Fruit fly (Drosophila melanogaster) whole organism, prepupa: ENCODE data around the gene ras.
A peak's percentile ranks its signal among the peaks of the same experiment; 100 is the strongest.

ENCODE experiments used
- Blimp-1 ChIP-seq: fragments of 200-800 bp; sonication (Bioruptor generic); optimal IDR thresholded peaks from 3 replicates; lab custom pipeline; 2017; ENCODE audit warnings: missing biosample characterization, missing genetic modification characterization, mild to moderate bottlenecking, moderate library complexity, missing genetic modification reagents
- CG11902 ChIP-seq: fragments of 200-800 bp; sonication (Bioruptor generic); optimal IDR thresholded peaks from 3 replicates; lab custom pipeline; 2016; ENCODE audit warnings: missing biosample characterization, missing genetic modification characterization
- CG16779 ChIP-seq: fragments of 200-800 bp; sonication (Bioruptor generic); optimal IDR thresholded peaks from 3 replicates; lab custom pipeline; 2017; ENCODE audit warnings: missing biosample characterization, mild to moderate bottlenecking, missing genetic modification characterization
- Eip75B ChIP-seq: fragments of 200-800 bp; sonication (Bioruptor generic); optimal IDR thresholded peaks from 3 replicates; lab custom pipeline; 2016; ENCODE audit warnings: missing biosample characterization, missing genetic modification characterization
- Eip78C ChIP-seq: fragments of 200-800 bp; sonication (Bioruptor generic); peaks from one replicate; lab custom pipeline; 2016; ENCODE audit warnings: missing biosample characterization, missing genetic modification characterization
- Eip93F ChIP-seq: fragments of 200-800 bp; sonication (Bioruptor generic); optimal IDR thresholded peaks from 2 replicates; lab custom pipeline; 2016; ENCODE audit warnings: missing biosample characterization, mild to moderate bottlenecking, missing genetic modification characterization
- acj6 ChIP-seq: fragments of 200-800 bp; sonication (Bioruptor generic); optimal IDR thresholded peaks from 3 replicates; lab custom pipeline; 2016; ENCODE audit warnings: missing biosample characterization, missing genetic modification characterization
- cyc ChIP-seq: fragments of 200-800 bp; sonication (Bioruptor generic); optimal IDR thresholded peaks from 3 replicates; lab custom pipeline; 2016; ENCODE audit warnings: missing biosample characterization, missing genetic modification characterization
- spab ChIP-seq: fragments of 200-800 bp; sonication (Bioruptor generic); optimal IDR thresholded peaks from 2 replicates; lab custom pipeline; 2017; ENCODE audit warnings: missing biosample characterization, mild to moderate bottlenecking, missing genetic modification characterization, missing genetic modification reagents

DNA sequence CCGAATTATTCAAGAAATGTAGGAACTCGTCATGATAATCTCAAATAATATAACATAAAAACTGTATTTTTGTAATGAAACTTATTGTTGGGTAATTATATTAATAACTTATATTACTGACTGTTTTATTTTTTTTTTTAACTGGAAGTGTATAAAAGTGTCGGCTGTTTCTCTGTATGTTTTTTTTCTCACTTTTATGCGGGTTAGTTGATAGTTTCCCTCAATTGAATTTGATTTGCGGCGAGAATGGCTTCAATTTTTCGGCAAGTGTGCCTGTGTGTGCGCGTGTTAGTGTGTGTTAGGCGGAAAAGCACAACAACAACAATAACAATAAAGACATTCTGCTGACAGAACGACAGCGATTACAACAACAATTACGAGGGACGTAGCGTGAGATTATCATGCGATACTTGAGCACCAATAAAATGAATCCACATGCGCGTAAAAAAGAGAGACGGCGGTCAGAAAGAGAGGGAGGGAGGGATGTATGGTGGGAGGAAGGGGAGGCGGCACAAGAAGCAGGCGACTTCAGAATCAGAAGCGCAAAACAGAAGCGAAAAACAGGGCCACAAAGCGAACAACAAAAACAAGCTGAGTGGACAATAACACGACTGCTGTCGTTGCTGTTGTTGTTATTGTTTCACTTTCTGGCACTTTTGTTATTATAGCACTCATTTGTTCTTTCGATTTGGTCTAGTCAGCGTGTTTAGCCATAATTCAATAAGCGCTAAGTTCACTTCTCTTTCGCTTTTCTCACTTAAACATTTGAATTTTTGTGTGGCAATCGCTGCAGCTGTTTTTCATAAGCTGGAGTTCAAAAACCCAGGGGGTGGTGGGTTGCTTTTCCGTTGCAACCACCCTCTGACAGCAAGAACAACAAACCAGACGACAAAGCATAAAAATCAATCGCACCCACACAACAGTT is 18.9 kb downstream of the ras start:
- TF ChIP-seq Eip93F (GFP tag; lab: Kevin White, UChicago) (no peak), cyc (GFP tag; lab: Kevin White, UChicago) (no peak), Eip75B (GFP tag; lab: Kevin White, UChicago) (peak; percentile 23), acj6 (GFP tag; lab: Kevin White, UChicago) (no peak), Eip78C (GFP tag; lab: Kevin White, UChicago) (peak; percentile 69), CG11902 (GFP tag; lab: Kevin White, UChicago) (no peak), spab (GFP tag; lab: Kevin White, UChicago) (no peak), Blimp-1 (GFP tag; lab: Kevin White, UChicago) (no peak), CG16779 (peak; percentile 21)
